Fruit fly (Drosophila melanogaster) whole organism, adult: Measurements from ENCODE around the gene eIF5B.

Source experiments
- Hr96 ChIP-seq: fragments of 200-800 bp; sonication (Bioruptor generic); optimal IDR thresholded peaks from 2 replicates; lab custom pipeline; 2016; ENCODE audit warnings: missing biosample characterization, missing genetic modification characterization
- cic ChIP-seq: fragments of 200-800 bp; sonication (Bioruptor generic); optimal IDR thresholded peaks from 2 replicates; lab custom pipeline; 2017; ENCODE audit warnings: missing biosample characterization, mild to moderate bottlenecking, missing genetic modification characterization, moderate library complexity
- kay ChIP-seq: fragments of 200-800 bp; sonication (Bioruptor generic); peaks from one replicate; lab custom pipeline; 2016; ENCODE audit warnings: missing biosample characterization, missing genetic modification characterization, borderline replicate concordance
- ovo ChIP-seq: fragments of 200-800 bp; sonication (Bioruptor generic); optimal IDR thresholded peaks from 2 replicates; lab custom pipeline; 2016; ENCODE audit warnings: missing biosample characterization, missing genetic modification characterization

dm6 chr3L:3381869-3382488 is 78.8 kb downstream of the eIF5B start:
- TF ChIP-seq ovo (GFP tag; lab: Kevin White, UChicago) (no peak), Hr96 (GFP tag; lab: Kevin White, UChicago) (no peak), kay (GFP tag; lab: Kevin White, UChicago) (no peak), cic (GFP tag; lab: Kevin White, UChicago) (no peak)
